Worm (Caenorhabditis elegans) whole organism, L4/young adult: ENCODE data around the gene M03C11.6.
"Not testable (repeated sequence)": the region's sequence is repeated elsewhere in the genome, so short reads cannot be mapped to it uniquely, and the experiment has no call there.

Experiments
- dao-5 ChIP-seq: sonication (generic microtip); optimal IDR thresholded peaks from 2 replicates; lab custom pipeline; 2016; ENCODE audit warnings: missing genotype, missing genetic modification characterization, moderate library complexity, missing compliant biosample characterization
- him-1 ChIP-seq: sonication (generic microtip); optimal IDR thresholded peaks from 2 replicates; lab custom pipeline; 2016; ENCODE audit warnings: missing genotype, missing genetic modification reagents, missing genetic modification characterization, missing compliant biosample characterization

- TF ChIP-seq him-1; dao-5 (tag; lab: Kevin White, UChicago): not testable (repeated sequence)
Measured at ce11 chrIII:10438780-10439179, 15.0 kb upstream of the M03C11.6 start, which contains the start of gene H04D03.6.
